Fruit fly (Drosophila melanogaster) whole organism, prepupa: ENCODE data around the gene Ubi-p5E.

Experiments used
- CG10631 ChIP-seq: fragments of 200-800 bp; sonication (Bioruptor generic); optimal IDR thresholded peaks from 2 replicates; lab custom pipeline; 2016; ENCODE audit warnings: missing biosample characterization, missing genetic modification characterization
- CG11294 ChIP-seq: fragments of 200-800 bp; sonication (Bioruptor generic); IDR thresholded peaks from 2 replicates; pipeline ENCODE4 v1.3.6; 2022; ENCODE audit warnings: missing biosample characterization, missing genetic modification characterization
- CG11902 ChIP-seq: fragments of 200-800 bp; sonication (Bioruptor generic); optimal IDR thresholded peaks from 3 replicates; lab custom pipeline; 2016; ENCODE audit warnings: missing biosample characterization, missing genetic modification characterization
- CG15336 ChIP-seq: fragments of 200-800 bp; sonication (Bioruptor generic); IDR thresholded peaks from 2 replicates; pipeline ENCODE4 v1.3.6; 2022; ENCODE audit warnings: missing biosample characterization, missing genetic modification characterization
- CG1621 ChIP-seq: fragments of 200-800 bp; sonication (Bioruptor generic); optimal IDR thresholded peaks from 3 replicates; lab custom pipeline; 2018; ENCODE audit warnings: missing biosample characterization, mild to moderate bottlenecking, missing genetic modification characterization
- CG16779 ChIP-seq: fragments of 200-800 bp; sonication (Bioruptor generic); optimal IDR thresholded peaks from 3 replicates; lab custom pipeline; 2017; ENCODE audit warnings: missing biosample characterization, mild to moderate bottlenecking, missing genetic modification characterization
- CG3032 ChIP-seq: fragments of 200-800 bp; optimal IDR thresholded peaks from 2 replicates; lab custom pipeline; 2019; ENCODE audit warnings: missing biosample characterization, mild to moderate bottlenecking, missing genetic modification characterization, moderate library complexity
- CG31627 ChIP-seq: fragments of 200-800 bp; sonication (Bioruptor generic); optimal IDR thresholded peaks from 3 replicates; lab custom pipeline; 2016; ENCODE audit warnings: missing biosample characterization, missing genetic modification characterization
- CG32006 ChIP-seq: fragments of 200-800 bp; sonication (Bioruptor generic); optimal IDR thresholded peaks from 3 replicates; lab custom pipeline; 2017; ENCODE audit warnings: missing biosample characterization, mild to moderate bottlenecking, missing genetic modification characterization
- CG3919 ChIP-seq: fragments of 200-800 bp; sonication (Bioruptor generic); optimal IDR thresholded peaks from 3 replicates; lab custom pipeline; 2016; ENCODE audit warnings: missing biosample characterization, missing genetic modification characterization
- CG4318 ChIP-seq: fragments of 200-800 bp; sonication (Bioruptor generic); optimal IDR thresholded peaks from 3 replicates; lab custom pipeline; 2017; ENCODE audit warnings: missing biosample characterization, mild to moderate bottlenecking, missing genetic modification characterization
- CG6163 ChIP-seq: fragments of 200-800 bp; sonication (Bioruptor generic); IDR thresholded peaks from 3 replicates; pipeline ENCODE4 v1.3.6; 2022; ENCODE audit warnings: missing biosample characterization, missing genetic modification characterization
- CG6792 ChIP-seq: fragments of 200-800 bp; sonication (Bioruptor generic); optimal IDR thresholded peaks from 3 replicates; lab custom pipeline; 2016; ENCODE audit warnings: missing biosample characterization, missing genetic modification characterization
- CG6808 ChIP-seq: fragments of 200-800 bp; sonication (Bioruptor generic); optimal IDR thresholded peaks from 3 replicates; lab custom pipeline; 2017; ENCODE audit warnings: missing biosample characterization, missing genetic modification characterization, mild to moderate bottlenecking, moderate library complexity, missing genetic modification reagents
- CG8119 ChIP-seq: fragments of 200-800 bp; sonication (Bioruptor generic); IDR thresholded peaks from 3 replicates; pipeline ENCODE4 v1.3.6; 2022; ENCODE audit warnings: missing biosample characterization, missing genetic modification characterization
- Eip75B ChIP-seq: fragments of 200-800 bp; sonication (Bioruptor generic); optimal IDR thresholded peaks from 3 replicates; lab custom pipeline; 2016; ENCODE audit warnings: missing biosample characterization, missing genetic modification characterization
- Ets96B ChIP-seq: fragments of 200-800 bp; optimal IDR thresholded peaks from 2 replicates; lab custom pipeline; 2019; ENCODE audit warnings: missing biosample characterization, mild to moderate bottlenecking, missing genetic modification characterization, moderate library complexity
- Gug ChIP-seq: fragments of 200-800 bp; sonication (Bioruptor generic); IDR thresholded peaks from 2 replicates; pipeline ENCODE4 v1.3.6; 2022; ENCODE audit warnings: missing biosample characterization, missing genetic modification characterization
- Hr38 ChIP-seq: sonication (Bioruptor generic); optimal IDR thresholded peaks from 2 replicates; lab custom pipeline; 2016; ENCODE audit warnings: missing biosample characterization, missing genetic modification characterization
- Hr39 ChIP-seq: fragments of 200-800 bp; sonication (Bioruptor generic); optimal IDR thresholded peaks from 2 replicates; lab custom pipeline; 2016; ENCODE audit warnings: missing biosample characterization, missing genetic modification characterization
- Hr4 ChIP-seq: fragments of 200-800 bp; sonication (Bioruptor generic); optimal IDR thresholded peaks from 3 replicates; lab custom pipeline; 2016; ENCODE audit warnings: missing biosample characterization, missing genetic modification characterization
- OdsH ChIP-seq: fragments of 200-800 bp; sonication (Bioruptor generic); optimal IDR thresholded peaks from 3 replicates; lab custom pipeline; 2016; ENCODE audit warnings: missing biosample characterization, missing genetic modification characterization
- Sox102F ChIP-seq: fragments of 200-800 bp; sonication (Bioruptor generic); optimal IDR thresholded peaks from 2 replicates; lab custom pipeline; 2016; ENCODE audit warnings: missing biosample characterization, mild to moderate bottlenecking, missing genetic modification characterization
- Sox14 ChIP-seq: fragments of 200-800 bp; sonication (Bioruptor generic); optimal IDR thresholded peaks from 3 replicates; lab custom pipeline; 2016; ENCODE audit warnings: missing biosample characterization, missing genetic modification characterization
- Sox15 ChIP-seq: fragments of 200-800 bp; sonication (Bioruptor generic); optimal IDR thresholded peaks from 3 replicates; lab custom pipeline; 2016; ENCODE audit warnings: missing biosample characterization, missing genetic modification characterization
- achi ChIP-seq: fragments of 200-800 bp; sonication (Bioruptor generic); optimal IDR thresholded peaks from 3 replicates; lab custom pipeline; 2016; ENCODE audit warnings: missing biosample characterization, missing genetic modification characterization
- cyc ChIP-seq: fragments of 200-800 bp; sonication (Bioruptor generic); optimal IDR thresholded peaks from 3 replicates; lab custom pipeline; 2016; ENCODE audit warnings: missing biosample characterization, missing genetic modification characterization
- dac ChIP-seq: fragments of 200-800 bp; sonication (Bioruptor generic); optimal IDR thresholded peaks from 2 replicates; lab custom pipeline; 2017; ENCODE audit warnings: missing biosample characterization, mild to moderate bottlenecking, missing genetic modification characterization
- dsx ChIP-seq: fragments of 200-800 bp; optimal IDR thresholded peaks from 3 replicates; lab custom pipeline; 2019; ENCODE audit warnings: missing biosample characterization, mild to moderate bottlenecking, missing genetic modification characterization, moderate library complexity; ENCODE audit not compliant: poor library complexity, severe bottlenecking
- eg ChIP-seq: fragments of 200-800 bp; sonication (Bioruptor generic); IDR thresholded peaks from 3 replicates; pipeline ENCODE4 v1.3.6; 2022; ENCODE audit warnings: missing biosample characterization, missing genetic modification characterization
- esn ChIP-seq: fragments of 200-800 bp; sonication (Bioruptor generic); optimal IDR thresholded peaks from 2 replicates; lab custom pipeline; 2016; ENCODE audit warnings: missing biosample characterization, mild to moderate bottlenecking, missing genetic modification characterization, moderate library complexity
- fd59A ChIP-seq: fragments of 200-800 bp; sonication (Bioruptor generic); optimal IDR thresholded peaks from 2 replicates; lab custom pipeline; 2017; ENCODE audit warnings: missing biosample characterization, mild to moderate bottlenecking, missing genetic modification characterization, missing genetic modification reagents
- lz ChIP-seq: fragments of 200-800 bp; sonication (Bioruptor generic); optimal IDR thresholded peaks from 3 replicates; lab custom pipeline; 2016; ENCODE audit warnings: missing biosample characterization, missing genetic modification characterization
- pdm3 ChIP-seq: fragments of 200-800 bp; sonication (Bioruptor generic); optimal IDR thresholded peaks from 3 replicates; lab custom pipeline; 2016; ENCODE audit warnings: missing biosample characterization, missing genetic modification characterization
- salr ChIP-seq, 2 experiments: fragments of 200-800 bp; sonication (Bioruptor generic); optimal IDR thresholded peaks; 3 replicates each; lab custom pipeline; 2016 to 2018; ENCODE audit warnings: missing biosample characterization in 2 of 2, missing genetic modification characterization in 2 of 2, mild to moderate bottlenecking in 1 of 2
- ss ChIP-seq, 2 experiments: fragments of 200-800 bp; sonication (Bioruptor generic); optimal IDR thresholded peaks; 2 replicates in 1 of 2; 3 replicates in 1 of 2; lab custom pipeline; 2017 to 2018; ENCODE audit warnings: mild to moderate bottlenecking in 2 of 2, missing biosample characterization in 2 of 2, missing genetic modification characterization in 2 of 2, moderate library complexity in 1 of 2
- topi ChIP-seq: fragments of 200-800 bp; sonication (Bioruptor generic); optimal IDR thresholded peaks from 3 replicates; lab custom pipeline; 2016; ENCODE audit warnings: missing biosample characterization, missing genetic modification characterization
- vri ChIP-seq: fragments of 200-800 bp; sonication (Bioruptor generic); optimal IDR thresholded peaks from 3 replicates; lab custom pipeline; 2016; ENCODE audit warnings: missing biosample characterization, mild to moderate bottlenecking, missing genetic modification characterization

Ubi-p5E gene

dm6 chrX:6303196-6303595, 23.7 kb upstream of the Ubi-p5E start (continued):
- TF ChIP-seq CG6792 (GFP tag; lab: Kevin White, UChicago) (no peak), Hr4 (GFP tag; lab: Kevin White, UChicago) (peak; percentile 70), pdm3 (GFP tag; lab: Kevin White, UChicago) (peak; percentile 39), CG8119 (peak; percentile 61; the same call in 2 of the 3 replicates), Eip75B (GFP tag; lab: Kevin White, UChicago) (no peak), CG32006 (GFP tag; lab: Kevin White, UChicago) (peak; percentile 74), OdsH (GFP tag; lab: Kevin White, UChicago) (peak; percentile 5), salr (GFP tag; optimal IDR thresholded peaks at IDR 0.05; lab: Kevin White, UChicago) (no peak), CG6163 (GFP tag; lab: Robert Waterston, UW) (no peak), Gug (GFP tag; lab: Robert Waterston, UW) (no peak), topi (no peak), dac (GFP tag; lab: Kevin White, UChicago) (peak; percentile 52), CG11902 (GFP tag; lab: Kevin White, UChicago) (no peak), Sox14 (no peak), fd59A (GFP tag; lab: Kevin White, UChicago) (no peak), CG1621 (tag; lab: Kevin White, UChicago) (no peak), CG16779 (no peak)

- TF ChIP-seq CG3919 (no peak), CG6808 (no peak), Sox14 (no peak), vri (no peak), ss (GFP tag; optimal IDR thresholded peaks at IDR 0.05; lab: Kevin White, UChicago) (no peak), CG4318 (GFP tag; lab: Kevin White, UChicago) (no peak), CG10631 (GFP tag; lab: Kevin White, UChicago) (no peak), Ets96B (tag; lab: Kevin White, UChicago) (no peak), CG1621 (tag; lab: Kevin White, UChicago) (no peak), dsx (no peak), salr (GFP tag; optimal IDR thresholded peaks at IDR 0.05; lab: Kevin White, UChicago) (no peak), esn (GFP tag; lab: Kevin White, UChicago) (no peak)
These were observed 21.6 kb upstream of the Ubi-p5E start, which contains the start of gene CG12219 for dm6 chrX:6301052-6301451. Gene CG12219 (minus strand): TSS chrX:6301285.

dm6 chrX:6295129-6295539, 15.7 kb upstream of the Ubi-p5E start, which contains the start of the genes CG15891 and CG3815:
Gene CG15891 (minus strand): TSS chrX:6295345.
Gene CG3815 (plus strand): TSS chrX:6295389.
- TF ChIP-seq cyc (GFP tag; lab: Kevin White, UChicago), result peak; percentile 50
- peak; percentile 35 for TF ChIP-seq Ets96B (tag; lab: Kevin White, UChicago)
- TF ChIP-seq CG6792 (GFP tag; lab: Kevin White, UChicago), result peak; percentile 17
- TF ChIP-seq CG8119, result 0 out of 3 replicates have a peak, but pooled peaks have one; percentile 33
- peak; percentile 14; the same call in 1 of the 2 replicates for TF ChIP-seq CG11294 (GFP tag; lab: Robert Waterston, UW)
- TF ChIP-seq CG15336 (GFP tag; lab: Robert Waterston, UW), result peak; percentile 27; the same call in 1 of the 2 replicates
- TF ChIP-seq fd59A (GFP tag; lab: Kevin White, UChicago), result no peak
- TF ChIP-seq vri, result no peak
- TF ChIP-seq eg, result peak; percentile 58; the same call in 1 of the 3 replicates
- no peak for TF ChIP-seq CG4318 (GFP tag; lab: Kevin White, UChicago)
- TF ChIP-seq lz (GFP tag; lab: Kevin White, UChicago), result peak; percentile 53
- TF ChIP-seq ss (GFP tag; optimal IDR thresholded peaks at IDR 0.05; lab: Kevin White, UChicago), result no peak
- TF ChIP-seq esn (GFP tag; lab: Kevin White, UChicago), result peak; percentile 60
- no peak for TF ChIP-seq Sox102F (GFP tag; lab: Kevin White, UChicago)
- TF ChIP-seq achi (GFP tag; lab: Kevin White, UChicago), result no peak
- peak; percentile 66 for TF ChIP-seq CG1621 (tag; lab: Kevin White, UChicago)
- TF ChIP-seq CG6163 (GFP tag; lab: Robert Waterston, UW), result 0 out of 3 replicates have a peak, but pooled peaks have one; percentile 52
- TF ChIP-seq Hr38, result no peak
- peak; percentile 39 for TF ChIP-seq Sox15 (GFP tag; lab: Kevin White, UChicago)
- TF ChIP-seq topi, result peak; percentile 55
- peak; percentile 70 for TF ChIP-seq Sox14
- TF ChIP-seq CG31627 (GFP tag; lab: Kevin White, UChicago), result peak; percentile 59
- peak; percentile 56 for TF ChIP-seq Hr39
- peak; percentile 59 for TF ChIP-seq CG3032 (tag; lab: Kevin White, UChicago)
- TF ChIP-seq, all 60 proteins: peak for 17
